Fruit fly (Drosophila melanogaster) whole organism, prepupa: ENCODE measurements around the gene CG4287.

Experiments used
- Blimp-1 ChIP-seq: fragments of 200-800 bp; sonication (Bioruptor generic); optimal IDR thresholded peaks from 3 replicates; lab custom pipeline; 2017; ENCODE audit warnings: missing biosample characterization, missing genetic modification characterization, mild to moderate bottlenecking, moderate library complexity, missing genetic modification reagents
- CG10631 ChIP-seq: fragments of 200-800 bp; sonication (Bioruptor generic); optimal IDR thresholded peaks from 2 replicates; lab custom pipeline; 2016; ENCODE audit warnings: missing biosample characterization, missing genetic modification characterization
- CG11294 ChIP-seq: fragments of 200-800 bp; sonication (Bioruptor generic); IDR thresholded peaks from 2 replicates; pipeline ENCODE4 v1.3.6; 2022; ENCODE audit warnings: missing biosample characterization, missing genetic modification characterization
- CG11762 ChIP-seq: fragments of 200-800 bp; sonication (Bioruptor generic); optimal IDR thresholded peaks from 3 replicates; lab custom pipeline; 2016; ENCODE audit warnings: missing biosample characterization, missing genetic modification characterization; ENCODE audit not compliant: insufficient read depth
- CG15336 ChIP-seq: fragments of 200-800 bp; sonication (Bioruptor generic); IDR thresholded peaks from 2 replicates; pipeline ENCODE4 v1.3.6; 2022; ENCODE audit warnings: missing biosample characterization, missing genetic modification characterization
- CG1621 ChIP-seq: fragments of 200-800 bp; sonication (Bioruptor generic); optimal IDR thresholded peaks from 3 replicates; lab custom pipeline; 2018; ENCODE audit warnings: missing biosample characterization, mild to moderate bottlenecking, missing genetic modification characterization
- CG16779 ChIP-seq: fragments of 200-800 bp; sonication (Bioruptor generic); optimal IDR thresholded peaks from 3 replicates; lab custom pipeline; 2017; ENCODE audit warnings: missing biosample characterization, mild to moderate bottlenecking, missing genetic modification characterization
- CG31627 ChIP-seq: fragments of 200-800 bp; sonication (Bioruptor generic); optimal IDR thresholded peaks from 3 replicates; lab custom pipeline; 2016; ENCODE audit warnings: missing biosample characterization, missing genetic modification characterization
- CG32006 ChIP-seq: fragments of 200-800 bp; sonication (Bioruptor generic); optimal IDR thresholded peaks from 3 replicates; lab custom pipeline; 2017; ENCODE audit warnings: missing biosample characterization, mild to moderate bottlenecking, missing genetic modification characterization
- CG3919 ChIP-seq: fragments of 200-800 bp; sonication (Bioruptor generic); optimal IDR thresholded peaks from 3 replicates; lab custom pipeline; 2016; ENCODE audit warnings: missing biosample characterization, missing genetic modification characterization
- CG4318 ChIP-seq: fragments of 200-800 bp; sonication (Bioruptor generic); optimal IDR thresholded peaks from 3 replicates; lab custom pipeline; 2017; ENCODE audit warnings: missing biosample characterization, mild to moderate bottlenecking, missing genetic modification characterization
- CG6163 ChIP-seq: fragments of 200-800 bp; sonication (Bioruptor generic); IDR thresholded peaks from 3 replicates; pipeline ENCODE4 v1.3.6; 2022; ENCODE audit warnings: missing biosample characterization, missing genetic modification characterization
- CG6808 ChIP-seq: fragments of 200-800 bp; sonication (Bioruptor generic); optimal IDR thresholded peaks from 3 replicates; lab custom pipeline; 2017; ENCODE audit warnings: missing biosample characterization, missing genetic modification characterization, mild to moderate bottlenecking, moderate library complexity, missing genetic modification reagents
- CG6854 ChIP-seq: fragments of 200-800 bp; sonication (Bioruptor generic); optimal IDR thresholded peaks from 2 replicates; lab custom pipeline; 2017; ENCODE audit warnings: missing biosample characterization, mild to moderate bottlenecking, missing genetic modification characterization
- CG7368 ChIP-seq: fragments of 200-800 bp; sonication (Bioruptor generic); optimal IDR thresholded peaks from 3 replicates; lab custom pipeline; 2016; ENCODE audit warnings: missing biosample characterization, missing genetic modification characterization
- CG8119 ChIP-seq: fragments of 200-800 bp; sonication (Bioruptor generic); IDR thresholded peaks from 3 replicates; pipeline ENCODE4 v1.3.6; 2022; ENCODE audit warnings: missing biosample characterization, missing genetic modification characterization
- CG8319 ChIP-seq: fragments of 200-800 bp; sonication (Bioruptor generic); optimal IDR thresholded peaks from 3 replicates; lab custom pipeline; 2016; ENCODE audit warnings: missing biosample characterization, missing genetic modification characterization
- CG9139 ChIP-seq: fragments of 200-800 bp; sonication (Bioruptor generic); optimal IDR thresholded peaks from 3 replicates; lab custom pipeline; 2017; ENCODE audit warnings: missing biosample characterization, mild to moderate bottlenecking, missing genetic modification characterization
- Eip78C ChIP-seq: fragments of 200-800 bp; sonication (Bioruptor generic); peaks from one replicate; lab custom pipeline; 2016; ENCODE audit warnings: missing biosample characterization, missing genetic modification characterization
- Eip93F ChIP-seq: fragments of 200-800 bp; sonication (Bioruptor generic); optimal IDR thresholded peaks from 2 replicates; lab custom pipeline; 2016; ENCODE audit warnings: missing biosample characterization, mild to moderate bottlenecking, missing genetic modification characterization
- Ets96B ChIP-seq: fragments of 200-800 bp; optimal IDR thresholded peaks from 2 replicates; lab custom pipeline; 2019; ENCODE audit warnings: missing biosample characterization, mild to moderate bottlenecking, missing genetic modification characterization, moderate library complexity
- Gug ChIP-seq: fragments of 200-800 bp; sonication (Bioruptor generic); IDR thresholded peaks from 2 replicates; pipeline ENCODE4 v1.3.6; 2022; ENCODE audit warnings: missing biosample characterization, missing genetic modification characterization
- Hr39 ChIP-seq: fragments of 200-800 bp; sonication (Bioruptor generic); optimal IDR thresholded peaks from 2 replicates; lab custom pipeline; 2016; ENCODE audit warnings: missing biosample characterization, missing genetic modification characterization
- Hr4 ChIP-seq: fragments of 200-800 bp; sonication (Bioruptor generic); optimal IDR thresholded peaks from 3 replicates; lab custom pipeline; 2016; ENCODE audit warnings: missing biosample characterization, missing genetic modification characterization
- Lpt ChIP-seq: fragments of 200-800 bp; sonication (Bioruptor generic); optimal IDR thresholded peaks from 3 replicates; lab custom pipeline; 2016; ENCODE audit warnings: missing biosample characterization, missing genetic modification characterization
- OdsH ChIP-seq: fragments of 200-800 bp; sonication (Bioruptor generic); optimal IDR thresholded peaks from 3 replicates; lab custom pipeline; 2016; ENCODE audit warnings: missing biosample characterization, missing genetic modification characterization
- Sox102F ChIP-seq: fragments of 200-800 bp; sonication (Bioruptor generic); optimal IDR thresholded peaks from 2 replicates; lab custom pipeline; 2016; ENCODE audit warnings: missing biosample characterization, mild to moderate bottlenecking, missing genetic modification characterization
- Sox14 ChIP-seq: fragments of 200-800 bp; sonication (Bioruptor generic); optimal IDR thresholded peaks from 3 replicates; lab custom pipeline; 2016; ENCODE audit warnings: missing biosample characterization, missing genetic modification characterization
- achi ChIP-seq: fragments of 200-800 bp; sonication (Bioruptor generic); optimal IDR thresholded peaks from 3 replicates; lab custom pipeline; 2016; ENCODE audit warnings: missing biosample characterization, missing genetic modification characterization
- cyc ChIP-seq: fragments of 200-800 bp; sonication (Bioruptor generic); optimal IDR thresholded peaks from 3 replicates; lab custom pipeline; 2016; ENCODE audit warnings: missing biosample characterization, missing genetic modification characterization
- dsx ChIP-seq: fragments of 200-800 bp; optimal IDR thresholded peaks from 3 replicates; lab custom pipeline; 2019; ENCODE audit warnings: missing biosample characterization, mild to moderate bottlenecking, missing genetic modification characterization, moderate library complexity; ENCODE audit not compliant: poor library complexity, severe bottlenecking
- eg ChIP-seq: fragments of 200-800 bp; sonication (Bioruptor generic); IDR thresholded peaks from 3 replicates; pipeline ENCODE4 v1.3.6; 2022; ENCODE audit warnings: missing biosample characterization, missing genetic modification characterization
- fd59A ChIP-seq: fragments of 200-800 bp; sonication (Bioruptor generic); optimal IDR thresholded peaks from 2 replicates; lab custom pipeline; 2017; ENCODE audit warnings: missing biosample characterization, mild to moderate bottlenecking, missing genetic modification characterization, missing genetic modification reagents
- fd85E ChIP-seq: fragments of 200-800 bp; sonication (Bioruptor generic); optimal IDR thresholded peaks from 3 replicates; lab custom pipeline; 2016; ENCODE audit warnings: missing biosample characterization, missing genetic modification characterization
- fkh ChIP-seq: fragments of 200-800 bp; sonication (Bioruptor generic); optimal IDR thresholded peaks from 3 replicates; lab custom pipeline; 2017; ENCODE audit warnings: missing biosample characterization, mild to moderate bottlenecking, missing genetic modification characterization, moderate library complexity
- net ChIP-seq: fragments of 200-800 bp; sonication (Bioruptor generic); optimal IDR thresholded peaks from 3 replicates; lab custom pipeline; 2016; ENCODE audit warnings: missing biosample characterization, missing genetic modification characterization
- pdm3 ChIP-seq: fragments of 200-800 bp; sonication (Bioruptor generic); optimal IDR thresholded peaks from 3 replicates; lab custom pipeline; 2016; ENCODE audit warnings: missing biosample characterization, missing genetic modification characterization
- ss ChIP-seq, 2 experiments: fragments of 200-800 bp; sonication (Bioruptor generic); optimal IDR thresholded peaks; 2 replicates in 1 of 2; 3 replicates in 1 of 2; lab custom pipeline; 2017 to 2018; ENCODE audit warnings: mild to moderate bottlenecking in 2 of 2, missing biosample characterization in 2 of 2, missing genetic modification characterization in 2 of 2, moderate library complexity in 1 of 2
- svp ChIP-seq: fragments of 200-800 bp; sonication (Bioruptor generic); peaks from one replicate; lab custom pipeline; 2016; ENCODE audit warnings: missing biosample characterization, missing genetic modification characterization

CG4287 gene

dm6 chr3R:15921747-15922146, 41.9 kb downstream of the CG4287 start:
- TF ChIP-seq CG6854 (no peak), Ets96B (tag; lab: Kevin White, UChicago) (no peak), dsx (GFP tag; lab: Kevin White, UChicago) (no peak), CG9139 (GFP tag; lab: Kevin White, UChicago) (no peak), Eip78C (GFP tag; lab: Kevin White, UChicago) (no peak), OdsH (GFP tag; lab: Kevin White, UChicago) (no peak), fd59A (GFP tag; lab: Kevin White, UChicago) (no peak), Sox14 (no peak), achi (GFP tag; lab: Kevin White, UChicago) (no peak), Gug (GFP tag; lab: Robert Waterston, UW) (no peak), CG7368 (GFP tag; lab: Kevin White, UChicago) (no peak), CG8319 (no peak), CG11762 (GFP tag; lab: Kevin White, UChicago) (no peak), CG31627 (GFP tag; lab: Kevin White, UChicago) (no peak)
- TF ChIP-seq, all 60 proteins: peak for 0

DNA sequence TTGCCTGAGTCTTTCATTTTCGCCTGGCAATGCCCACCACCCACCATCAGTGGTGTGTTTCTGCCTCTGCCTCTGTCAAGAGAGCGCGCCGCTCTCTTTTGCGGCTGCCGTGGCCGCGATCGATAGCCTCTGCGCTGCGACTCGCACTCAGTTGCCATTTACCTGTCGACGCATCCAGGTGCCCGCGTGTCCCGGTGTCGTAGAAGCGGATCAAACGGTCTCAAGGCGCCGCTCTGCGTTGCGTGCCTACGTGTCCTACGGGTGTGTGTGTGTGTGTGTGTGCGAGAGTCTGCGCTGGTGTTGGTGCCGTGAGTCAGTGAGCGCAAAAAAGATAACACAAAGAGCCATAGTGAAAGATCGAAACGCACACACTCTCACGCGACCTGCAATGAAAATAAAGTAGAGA, 42.9 kb downstream of the CG4287 start, which contains the start of gene Fbxl7:
Gene Fbxl7, plus strand, starts transcription at position 148 of the 406 bp plus-strand sequence.
- TF ChIP-seq CG1621 (peak; percentile 36), Sox102F (GFP tag; lab: Kevin White, UChicago) (peak; percentile 20), cyc (GFP tag; lab: Kevin White, UChicago) (no peak), fkh (GFP tag; lab: Kevin White, UChicago) (peak; percentile 20), OdsH (GFP tag; lab: Kevin White, UChicago) (no peak), CG31627 (GFP tag; lab: Kevin White, UChicago) (no peak), Hr39 (GFP tag; lab: Kevin White, UChicago) (no peak), CG6163 (GFP tag; lab: Robert Waterston, UW) (peak; percentile 71), Eip78C (GFP tag; lab: Kevin White, UChicago) (peak; percentile 32), CG6854 (peak; percentile 40), Sox14 (peak; percentile 36), CG11294 (no peak), Blimp-1 (GFP tag; lab: Kevin White, UChicago) (no peak), dsx (GFP tag; lab: Kevin White, UChicago) (peak; percentile 21), net (peak; percentile 8), svp (GFP tag; lab: Kevin White, UChicago) (peak; percentile 53), eg (GFP tag; lab: Robert Waterston, UW) (peak; percentile 71), Lpt (peak; percentile 34), ss (GFP tag; optimal IDR thresholded peaks at IDR 0.05; lab: Kevin White, UChicago) (peak; percentile 51 to 81)

dm6 chr3R:15920229-15920533, 43.5 kb downstream of the CG4287 start:
- no peak for TF ChIP-seq CG8119 (GFP tag; lab: Robert Waterston, UW)
- peak; percentile 28 for TF ChIP-seq CG32006 (GFP tag; lab: Kevin White, UChicago)
- peak; percentile 4 for TF ChIP-seq achi (GFP tag; lab: Kevin White, UChicago)
- no peak for TF ChIP-seq CG6163 (GFP tag; lab: Robert Waterston, UW)
- no peak for TF ChIP-seq ss (GFP tag; optimal IDR thresholded peaks at IDR 0.05; lab: Kevin White, UChicago)
- peak; percentile 31 for TF ChIP-seq svp (GFP tag; lab: Kevin White, UChicago)
- TF ChIP-seq CG10631 (GFP tag; lab: Kevin White, UChicago) = peak; percentile 29
- no peak for TF ChIP-seq Eip93F (GFP tag; lab: Kevin White, UChicago)
- no peak for TF ChIP-seq CG16779 (tag; lab: Kevin White, UChicago)
- TF ChIP-seq Hr4 (GFP tag; lab: Kevin White, UChicago) = peak; percentile 15

DNA sequence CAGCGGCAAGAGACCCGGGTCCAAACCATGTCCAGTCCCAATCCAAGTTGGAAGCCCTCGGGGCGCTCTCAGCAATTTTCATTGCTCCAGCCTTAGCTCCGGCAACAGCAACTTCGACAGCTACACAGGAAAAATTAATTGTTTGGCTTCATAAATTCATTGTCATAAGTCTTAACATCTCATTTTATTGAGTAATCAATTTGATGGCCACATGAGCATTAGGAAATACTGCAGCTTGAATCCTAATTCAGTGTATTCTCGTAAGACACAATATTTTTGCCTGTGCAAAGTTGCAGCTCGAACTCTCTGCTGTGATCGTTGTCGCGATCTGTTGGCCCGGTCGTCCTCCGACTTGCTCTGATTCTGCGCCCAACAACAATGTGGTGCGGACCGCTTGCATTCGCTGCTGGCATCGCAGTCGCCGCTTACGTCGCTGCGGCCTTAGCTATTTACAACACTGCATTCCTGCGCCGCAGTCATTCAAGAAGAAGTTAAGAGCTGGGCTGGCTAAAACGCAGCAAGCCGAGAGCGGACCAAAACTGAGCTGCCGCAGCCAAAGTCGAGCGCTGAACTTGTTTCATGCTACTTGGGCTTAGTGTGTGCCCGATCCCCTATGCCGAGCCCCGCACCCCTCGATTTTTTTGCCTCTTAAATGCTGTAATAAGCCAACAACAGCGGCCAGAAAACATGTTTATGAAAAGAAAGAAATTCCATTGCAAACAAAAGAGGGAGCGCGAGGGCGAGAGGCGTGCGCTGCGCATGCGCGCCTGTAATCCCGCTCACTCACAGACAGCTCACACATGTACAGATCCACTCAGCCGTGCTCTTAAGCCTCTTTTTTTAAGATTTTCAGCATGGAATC, 44.1 kb downstream of the CG4287 start:
- TF ChIP-seq CG15336 (GFP tag; lab: Robert Waterston, UW) (peak; percentile 95), CG7368 (GFP tag; lab: Kevin White, UChicago) (peak; percentile 97), Ets96B (tag; lab: Kevin White, UChicago) (peak; percentile 96), OdsH (GFP tag; lab: Kevin White, UChicago) (peak; percentile 97), Sox102F (GFP tag; lab: Kevin White, UChicago) (peak; percentile 95), CG9139 (GFP tag; lab: Kevin White, UChicago) (peak; percentile 76), CG11294 (peak; percentile 84), CG16779 (tag; lab: Kevin White, UChicago) (peak; percentile 91), CG1621 (peak; percentile 95), Sox14 (peak; percentile 97), Blimp-1 (GFP tag; lab: Kevin White, UChicago) (peak; percentile 75), CG6808 (GFP tag; lab: Kevin White, UChicago) (peak; percentile 85), CG32006 (GFP tag; lab: Kevin White, UChicago) (peak; percentile 94), svp (GFP tag; lab: Kevin White, UChicago) (peak; percentile 99), pdm3 (GFP tag; lab: Kevin White, UChicago) (peak; percentile 98), CG4318 (GFP tag; lab: Kevin White, UChicago) (peak; percentile 88), Eip93F (GFP tag; lab: Kevin White, UChicago) (peak; percentile 92), CG3919 (GFP tag; lab: Kevin White, UChicago) (peak; percentile 98), fd85E (GFP tag; lab: Kevin White, UChicago) (peak; percentile 90), Hr4 (GFP tag; lab: Kevin White, UChicago) (peak; percentile 93), Gug (GFP tag; lab: Robert Waterston, UW) (peak; percentile 90), CG31627 (GFP tag; lab: Kevin White, UChicago) (peak; percentile 97), fd59A (GFP tag; lab: Kevin White, UChicago) (peak; percentile 92), eg (GFP tag; lab: Robert Waterston, UW) (peak; percentile 95), CG6854 (peak; percentile 90)
